Fruit fly (Drosophila melanogaster): ENCODE results near the gene Nrg.

The Nrg gene

dm6 chrX:8493473-8493872 is 23.7 kb upstream of the Nrg start (continued):
- peak; percentile 68; the same call in 1 of the 3 replicates for TF ChIP-seq Dbx (GFP tag; IDR thresholded peaks at IDR 0.05)
- peak; percentile 16 for TF ChIP-seq CG13894 (tag; optimal IDR thresholded peaks at IDR 0.05)
- peak; percentile 16; the same call in 1 of the 2 replicates for TF ChIP-seq HLH3B (GFP tag; IDR thresholded peaks at IDR 0.05)
- no peak for TF ChIP-seq Dfd (GFP tag; optimal IDR thresholded peaks at IDR 0.05)
- TF ChIP-seq dati (GFP tag; IDR thresholded peaks at IDR 0.05), result no peak
- 0 out of 3 replicates have a peak, but pooled peaks have one; percentile 50 for TF ChIP-seq H15 (GFP tag; IDR thresholded peaks at IDR 0.05)
- TF ChIP-seq odd (GFP tag; optimal IDR thresholded peaks at IDR 0.05), result no peak
- no peak for TF ChIP-seq CG9609 (GFP tag; optimal IDR thresholded peaks at IDR 0.05)
- no peak for TF ChIP-seq CG34376 (GFP tag; optimal IDR thresholded peaks at IDR 0.05)
- no peak for TF ChIP-seq Sox100B (GFP tag; optimal IDR thresholded peaks at IDR 0.05)
- TF ChIP-seq B-H1 (GFP tag; IDR thresholded peaks at IDR 0.05), result peak; percentile 46; the same call in 1 of the 3 replicates
- peak in 1 of 2 experiments; percentile 28 for TF ChIP-seq dpn (GFP tag; optimal IDR thresholded peaks at IDR 0.05)
- TF ChIP-seq kay (GFP tag; optimal IDR thresholded peaks at IDR 0.05), result no peak
- no peak for TF ChIP-seq CG8944 (GFP tag; optimal IDR thresholded peaks at IDR 0.05)
- TF ChIP-seq lab (GFP tag; optimal IDR thresholded peaks at IDR 0.05), result peak; percentile 69
- peak; percentile 4 for TF ChIP-seq CG30403 (GFP tag; optimal IDR thresholded peaks at IDR 0.05)
- peak; percentile 31 for TF ChIP-seq fd3F (GFP tag; optimal IDR thresholded peaks at IDR 0.05)
- no peak for TF ChIP-seq Scr (GFP tag; IDR thresholded peaks at IDR 0.05; ENCODE audit: partially characterized antibody)
- TF ChIP-seq NK7.1 (GFP tag; optimal IDR thresholded peaks at IDR 0.05), result peak; percentile 12
- no peak for TF ChIP-seq Six4 (GFP tag; optimal IDR thresholded peaks at IDR 0.05)
- TF ChIP-seq Hmx (GFP tag; optimal IDR thresholded peaks at IDR 0.05), result no peak
- TF ChIP-seq Optix (GFP tag; IDR thresholded peaks at IDR 0.05), result 0 out of 3 replicates have a peak, but pooled peaks have one; percentile 27
- no peak for TF ChIP-seq Hand (GFP tag; optimal IDR thresholded peaks at IDR 0.05)
- peak; percentile 7 for TF ChIP-seq Myb (GFP tag; optimal IDR thresholded peaks at IDR 0.05)
- no peak for TF ChIP-seq ham (GFP tag; IDR thresholded peaks at IDR 0.05)
- TF ChIP-seq HLH54F (GFP tag; optimal IDR thresholded peaks at IDR 0.05), result peak; percentile 58
- TF ChIP-seq CG7271 (tag; optimal IDR thresholded peaks at IDR 0.05), result no peak
- no peak for TF ChIP-seq CG1647 (GFP tag; optimal IDR thresholded peaks at IDR 0.05)
- TF ChIP-seq hb (GFP tag; IDR thresholded peaks at IDR 0.05; ENCODE audit: partially characterized antibody), result no peak
- no peak for TF ChIP-seq GATAe (GFP tag; conservative IDR thresholded peaks at IDR 0.05)
- TF ChIP-seq CG12769 (tag; optimal IDR thresholded peaks at IDR 0.05), result peak; percentile 77
- peak; percentile 43 for TF ChIP-seq CG12299 (tag; optimal IDR thresholded peaks at IDR 0.05)
- TF ChIP-seq Ssrp (tag; optimal IDR thresholded peaks at IDR 0.05), result no peak
- TF ChIP-seq CG16815 (GFP tag; optimal IDR thresholded peaks at IDR 0.05), result no peak
- TF ChIP-seq ewg (GFP tag; optimal IDR thresholded peaks at IDR 0.05), result no peak
- TF ChIP-seq cato (GFP tag; optimal IDR thresholded peaks at IDR 0.05; ENCODE audit: borderline replicate concordance), result no peak
- TF ChIP-seq corto (GFP tag; optimal IDR thresholded peaks at IDR 0.05), result no peak
- TF ChIP-seq CG31441 (GFP tag; IDR thresholded peaks at IDR 0.05), result no peak
- no peak for TF ChIP-seq CG6654 (GFP tag; optimal IDR thresholded peaks at IDR 0.05)
- no peak for TF ChIP-seq D19B (GFP tag; optimal IDR thresholded peaks at IDR 0.05)
- TF ChIP-seq pum (GFP tag; optimal IDR thresholded peaks at IDR 0.05), result no peak
- TF ChIP-seq CG17328 (GFP tag; IDR thresholded peaks at IDR 0.05), result peak; percentile 29; the same call in 1 of the 2 replicates
- no peak for TF ChIP-seq dan (GFP tag; IDR thresholded peaks at IDR 0.05)
- no peak for TF ChIP-seq CG10147 (GFP tag; optimal IDR thresholded peaks at IDR 0.05)
- no peak for TF ChIP-seq CG9215 (GFP tag; IDR thresholded peaks at IDR 0.05)
- no peak for TF ChIP-seq CG9727 (GFP tag; optimal IDR thresholded peaks at IDR 0.05)
- TF ChIP-seq CG6854 (GFP tag; optimal IDR thresholded peaks at IDR 0.05), result no peak
- no peak for TF ChIP-seq CG6765 (GFP tag; optimal IDR thresholded peaks at IDR 0.05)
- TF ChIP-seq Drgx (GFP tag; IDR thresholded peaks at IDR 0.05), result no peak
- peak; percentile 53; the same call in 2 of the 3 replicates for TF ChIP-seq row (GFP tag; IDR thresholded peaks at IDR 0.05)
- peak; percentile 53 for TF ChIP-seq gem (tag; optimal IDR thresholded peaks at IDR 0.05)
